Worm (Caenorhabditis elegans): ENCODE measurements around the gene unc-82.

unc-82 gene

DNA sequence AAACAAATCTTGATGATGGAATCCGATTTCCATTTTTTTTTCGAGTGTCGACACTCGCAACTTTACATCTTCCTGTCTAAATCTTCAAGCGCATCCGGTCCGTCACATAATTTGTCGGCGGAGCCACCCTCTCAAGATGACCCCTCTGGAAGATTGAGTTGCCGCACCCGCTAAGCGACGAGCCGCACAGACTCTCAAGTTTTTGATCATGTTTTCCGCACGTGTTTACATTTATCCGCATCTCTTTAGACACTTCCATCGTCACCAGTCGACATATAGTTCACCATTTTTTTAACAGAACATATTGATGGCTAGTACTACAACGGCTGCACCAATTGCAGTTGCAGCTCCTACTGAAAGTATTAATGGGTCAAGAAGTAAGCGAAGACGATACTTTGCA, 67.2 kb downstream of the unc-82 start, which contains the start of gene F55G1.1:
Gene F55G1.1, plus strand, starts transcription at position 301 of the 400 bp plus-strand sequence.
- TF ChIP-seq ZK185.1 (tag; optimal IDR thresholded peaks at IDR 0.05; ENCODE audit: poor library complexity, severe bottlenecking) (no peak), T26A5.8 (tag; optimal IDR thresholded peaks at IDR 0.05) (no peak), ceh-58 (GFP tag; IDR thresholded peaks at IDR 0.05) (no peak), nhr-80 (tag; optimal IDR thresholded peaks at IDR 0.05) (no peak), Y67H2A.10 (GFP tag; conservative IDR thresholded peaks at IDR 0.05) (no peak), nhr-179 (tag; optimal IDR thresholded peaks at IDR 0.05) (no peak), nfya-1 (tag; optimal IDR thresholded peaks at IDR 0.05; ENCODE audit: borderline replicate concordance, insufficient read depth) (no peak), lin-40 (tag; optimal IDR thresholded peaks at IDR 0.05) (no peak), hlh-12 (tag; optimal IDR thresholded peaks at IDR 0.05) (no peak), rpc-1 (optimal IDR thresholded peaks at IDR 0.05) (no peak), rpc-1 (tag; optimal IDR thresholded peaks at IDR 0.05) (no peak), nhr-90 (tag; optimal IDR thresholded peaks at IDR 0.05) (no peak), attf-6 (GFP tag; IDR thresholded peaks at IDR 0.05) (no peak), madf-8 (GFP tag; conservative IDR thresholded peaks at IDR 0.05) (no peak), tlf-1 (GFP tag; optimal IDR thresholded peaks at IDR 0.05) (no peak)

Data from whole organism, young adult.